Fruit fly (Drosophila melanogaster) whole organism, prepupa: ENCODE measurements around the gene cnir.

Experiments
- Blimp-1 ChIP-seq: fragments of 200-800 bp; sonication (Bioruptor generic); optimal IDR thresholded peaks from 3 replicates; lab custom pipeline; 2017; ENCODE audit warnings: missing biosample characterization, missing genetic modification characterization, mild to moderate bottlenecking, moderate library complexity, missing genetic modification reagents
- CG10631 ChIP-seq: fragments of 200-800 bp; sonication (Bioruptor generic); optimal IDR thresholded peaks from 2 replicates; lab custom pipeline; 2016; ENCODE audit warnings: missing biosample characterization, missing genetic modification characterization
- CG10669 ChIP-seq: fragments of 200-800 bp; sonication (Bioruptor generic); optimal IDR thresholded peaks from 3 replicates; lab custom pipeline; 2018; ENCODE audit warnings: missing biosample characterization, mild to moderate bottlenecking, missing genetic modification characterization, moderate library complexity
- CG11294 ChIP-seq: fragments of 200-800 bp; sonication (Bioruptor generic); IDR thresholded peaks from 2 replicates; pipeline ENCODE4 v1.3.6; 2022; ENCODE audit warnings: missing biosample characterization, missing genetic modification characterization
- CG11762 ChIP-seq: fragments of 200-800 bp; sonication (Bioruptor generic); optimal IDR thresholded peaks from 3 replicates; lab custom pipeline; 2016; ENCODE audit warnings: missing biosample characterization, missing genetic modification characterization; ENCODE audit not compliant: insufficient read depth
- CG11902 ChIP-seq: fragments of 200-800 bp; sonication (Bioruptor generic); optimal IDR thresholded peaks from 3 replicates; lab custom pipeline; 2016; ENCODE audit warnings: missing biosample characterization, missing genetic modification characterization
- CG15336 ChIP-seq: fragments of 200-800 bp; sonication (Bioruptor generic); IDR thresholded peaks from 2 replicates; pipeline ENCODE4 v1.3.6; 2022; ENCODE audit warnings: missing biosample characterization, missing genetic modification characterization
- CG1621 ChIP-seq: fragments of 200-800 bp; sonication (Bioruptor generic); optimal IDR thresholded peaks from 3 replicates; lab custom pipeline; 2018; ENCODE audit warnings: missing biosample characterization, mild to moderate bottlenecking, missing genetic modification characterization
- CG16779 ChIP-seq: fragments of 200-800 bp; sonication (Bioruptor generic); optimal IDR thresholded peaks from 3 replicates; lab custom pipeline; 2017; ENCODE audit warnings: missing biosample characterization, mild to moderate bottlenecking, missing genetic modification characterization
- CG31627 ChIP-seq: fragments of 200-800 bp; sonication (Bioruptor generic); optimal IDR thresholded peaks from 3 replicates; lab custom pipeline; 2016; ENCODE audit warnings: missing biosample characterization, missing genetic modification characterization
- CG34406 ChIP-seq: fragments of 200-800 bp; sonication (Bioruptor generic); optimal IDR thresholded peaks from 3 replicates; lab custom pipeline; 2016; ENCODE audit warnings: missing biosample characterization, missing genetic modification characterization
- CG3919 ChIP-seq: fragments of 200-800 bp; sonication (Bioruptor generic); optimal IDR thresholded peaks from 3 replicates; lab custom pipeline; 2016; ENCODE audit warnings: missing biosample characterization, missing genetic modification characterization
- CG6163 ChIP-seq: fragments of 200-800 bp; sonication (Bioruptor generic); IDR thresholded peaks from 3 replicates; pipeline ENCODE4 v1.3.6; 2022; ENCODE audit warnings: missing biosample characterization, missing genetic modification characterization
- CG6792 ChIP-seq: fragments of 200-800 bp; sonication (Bioruptor generic); optimal IDR thresholded peaks from 3 replicates; lab custom pipeline; 2016; ENCODE audit warnings: missing biosample characterization, missing genetic modification characterization
- CG6808 ChIP-seq: fragments of 200-800 bp; sonication (Bioruptor generic); optimal IDR thresholded peaks from 3 replicates; lab custom pipeline; 2017; ENCODE audit warnings: missing biosample characterization, missing genetic modification characterization, mild to moderate bottlenecking, moderate library complexity, missing genetic modification reagents
- CG6854 ChIP-seq: fragments of 200-800 bp; sonication (Bioruptor generic); optimal IDR thresholded peaks from 2 replicates; lab custom pipeline; 2017; ENCODE audit warnings: missing biosample characterization, mild to moderate bottlenecking, missing genetic modification characterization
- CG7368 ChIP-seq: fragments of 200-800 bp; sonication (Bioruptor generic); optimal IDR thresholded peaks from 3 replicates; lab custom pipeline; 2016; ENCODE audit warnings: missing biosample characterization, missing genetic modification characterization
- CG8119 ChIP-seq: fragments of 200-800 bp; sonication (Bioruptor generic); IDR thresholded peaks from 3 replicates; pipeline ENCODE4 v1.3.6; 2022; ENCODE audit warnings: missing biosample characterization, missing genetic modification characterization
- CG9139 ChIP-seq: fragments of 200-800 bp; sonication (Bioruptor generic); optimal IDR thresholded peaks from 3 replicates; lab custom pipeline; 2017; ENCODE audit warnings: missing biosample characterization, mild to moderate bottlenecking, missing genetic modification characterization
- Eip78C ChIP-seq: fragments of 200-800 bp; sonication (Bioruptor generic); peaks from one replicate; lab custom pipeline; 2016; ENCODE audit warnings: missing biosample characterization, missing genetic modification characterization
- Eip93F ChIP-seq: fragments of 200-800 bp; sonication (Bioruptor generic); optimal IDR thresholded peaks from 2 replicates; lab custom pipeline; 2016; ENCODE audit warnings: missing biosample characterization, mild to moderate bottlenecking, missing genetic modification characterization
- Ets21C ChIP-seq: fragments of 200-800 bp; sonication (Bioruptor generic); optimal IDR thresholded peaks from 3 replicates; lab custom pipeline; 2016; ENCODE audit warnings: missing biosample characterization, missing genetic modification characterization
- Ets96B ChIP-seq: fragments of 200-800 bp; optimal IDR thresholded peaks from 2 replicates; lab custom pipeline; 2019; ENCODE audit warnings: missing biosample characterization, mild to moderate bottlenecking, missing genetic modification characterization, moderate library complexity
- Gug ChIP-seq: fragments of 200-800 bp; sonication (Bioruptor generic); IDR thresholded peaks from 2 replicates; pipeline ENCODE4 v1.3.6; 2022; ENCODE audit warnings: missing biosample characterization, missing genetic modification characterization
- Hr38 ChIP-seq: sonication (Bioruptor generic); optimal IDR thresholded peaks from 2 replicates; lab custom pipeline; 2016; ENCODE audit warnings: missing biosample characterization, missing genetic modification characterization
- Hr39 ChIP-seq: fragments of 200-800 bp; sonication (Bioruptor generic); optimal IDR thresholded peaks from 2 replicates; lab custom pipeline; 2016; ENCODE audit warnings: missing biosample characterization, missing genetic modification characterization
- Hr4 ChIP-seq: fragments of 200-800 bp; sonication (Bioruptor generic); optimal IDR thresholded peaks from 3 replicates; lab custom pipeline; 2016; ENCODE audit warnings: missing biosample characterization, missing genetic modification characterization
- Lpt ChIP-seq: fragments of 200-800 bp; sonication (Bioruptor generic); optimal IDR thresholded peaks from 3 replicates; lab custom pipeline; 2016; ENCODE audit warnings: missing biosample characterization, missing genetic modification characterization
- Met ChIP-seq: fragments of 200-800 bp; sonication (Bioruptor generic); optimal IDR thresholded peaks from 3 replicates; lab custom pipeline; 2016; ENCODE audit warnings: missing biosample characterization, missing genetic modification characterization
- Smox ChIP-seq: fragments of 200-800 bp; sonication (Bioruptor generic); optimal IDR thresholded peaks from 3 replicates; lab custom pipeline; 2016; ENCODE audit warnings: missing biosample characterization, missing genetic modification characterization
- Sox102F ChIP-seq: fragments of 200-800 bp; sonication (Bioruptor generic); optimal IDR thresholded peaks from 2 replicates; lab custom pipeline; 2016; ENCODE audit warnings: missing biosample characterization, mild to moderate bottlenecking, missing genetic modification characterization
- Sox14 ChIP-seq: fragments of 200-800 bp; sonication (Bioruptor generic); optimal IDR thresholded peaks from 3 replicates; lab custom pipeline; 2016; ENCODE audit warnings: missing biosample characterization, missing genetic modification characterization
- Sox15 ChIP-seq: fragments of 200-800 bp; sonication (Bioruptor generic); optimal IDR thresholded peaks from 3 replicates; lab custom pipeline; 2016; ENCODE audit warnings: missing biosample characterization, missing genetic modification characterization
- achi ChIP-seq: fragments of 200-800 bp; sonication (Bioruptor generic); optimal IDR thresholded peaks from 3 replicates; lab custom pipeline; 2016; ENCODE audit warnings: missing biosample characterization, missing genetic modification characterization
- acj6 ChIP-seq: fragments of 200-800 bp; sonication (Bioruptor generic); optimal IDR thresholded peaks from 3 replicates; lab custom pipeline; 2016; ENCODE audit warnings: missing biosample characterization, missing genetic modification characterization
- cyc ChIP-seq: fragments of 200-800 bp; sonication (Bioruptor generic); optimal IDR thresholded peaks from 3 replicates; lab custom pipeline; 2016; ENCODE audit warnings: missing biosample characterization, missing genetic modification characterization
- dac ChIP-seq: fragments of 200-800 bp; sonication (Bioruptor generic); optimal IDR thresholded peaks from 2 replicates; lab custom pipeline; 2017; ENCODE audit warnings: missing biosample characterization, mild to moderate bottlenecking, missing genetic modification characterization
- dsx ChIP-seq: fragments of 200-800 bp; optimal IDR thresholded peaks from 3 replicates; lab custom pipeline; 2019; ENCODE audit warnings: missing biosample characterization, mild to moderate bottlenecking, missing genetic modification characterization, moderate library complexity; ENCODE audit not compliant: poor library complexity, severe bottlenecking
- eg ChIP-seq: fragments of 200-800 bp; sonication (Bioruptor generic); IDR thresholded peaks from 3 replicates; pipeline ENCODE4 v1.3.6; 2022; ENCODE audit warnings: missing biosample characterization, missing genetic modification characterization
- esn ChIP-seq: fragments of 200-800 bp; sonication (Bioruptor generic); optimal IDR thresholded peaks from 2 replicates; lab custom pipeline; 2016; ENCODE audit warnings: missing biosample characterization, mild to moderate bottlenecking, missing genetic modification characterization, moderate library complexity
- fd59A ChIP-seq: fragments of 200-800 bp; sonication (Bioruptor generic); optimal IDR thresholded peaks from 2 replicates; lab custom pipeline; 2017; ENCODE audit warnings: missing biosample characterization, mild to moderate bottlenecking, missing genetic modification characterization, missing genetic modification reagents
- fd85E ChIP-seq: fragments of 200-800 bp; sonication (Bioruptor generic); optimal IDR thresholded peaks from 3 replicates; lab custom pipeline; 2016; ENCODE audit warnings: missing biosample characterization, missing genetic modification characterization
- fkh ChIP-seq: fragments of 200-800 bp; sonication (Bioruptor generic); optimal IDR thresholded peaks from 3 replicates; lab custom pipeline; 2017; ENCODE audit warnings: missing biosample characterization, mild to moderate bottlenecking, missing genetic modification characterization, moderate library complexity
- lz ChIP-seq: fragments of 200-800 bp; sonication (Bioruptor generic); optimal IDR thresholded peaks from 3 replicates; lab custom pipeline; 2016; ENCODE audit warnings: missing biosample characterization, missing genetic modification characterization
- net ChIP-seq: fragments of 200-800 bp; sonication (Bioruptor generic); optimal IDR thresholded peaks from 3 replicates; lab custom pipeline; 2016; ENCODE audit warnings: missing biosample characterization, missing genetic modification characterization
- pdm3 ChIP-seq: fragments of 200-800 bp; sonication (Bioruptor generic); optimal IDR thresholded peaks from 3 replicates; lab custom pipeline; 2016; ENCODE audit warnings: missing biosample characterization, missing genetic modification characterization
- salr ChIP-seq, 2 experiments: fragments of 200-800 bp; sonication (Bioruptor generic); optimal IDR thresholded peaks; 3 replicates each; lab custom pipeline; 2016 to 2018; ENCODE audit warnings: missing biosample characterization in 2 of 2, missing genetic modification characterization in 2 of 2, mild to moderate bottlenecking in 1 of 2
- spab ChIP-seq: fragments of 200-800 bp; sonication (Bioruptor generic); optimal IDR thresholded peaks from 2 replicates; lab custom pipeline; 2017; ENCODE audit warnings: missing biosample characterization, mild to moderate bottlenecking, missing genetic modification characterization, missing genetic modification reagents
- ss ChIP-seq, 2 experiments: fragments of 200-800 bp; sonication (Bioruptor generic); optimal IDR thresholded peaks; 2 replicates in 1 of 2; 3 replicates in 1 of 2; lab custom pipeline; 2017 to 2018; ENCODE audit warnings: mild to moderate bottlenecking in 2 of 2, missing biosample characterization in 2 of 2, missing genetic modification characterization in 2 of 2, moderate library complexity in 1 of 2
- svp ChIP-seq: fragments of 200-800 bp; sonication (Bioruptor generic); peaks from one replicate; lab custom pipeline; 2016; ENCODE audit warnings: missing biosample characterization, missing genetic modification characterization
- topi ChIP-seq: fragments of 200-800 bp; sonication (Bioruptor generic); optimal IDR thresholded peaks from 3 replicates; lab custom pipeline; 2016; ENCODE audit warnings: missing biosample characterization, missing genetic modification characterization
- vri ChIP-seq: fragments of 200-800 bp; sonication (Bioruptor generic); optimal IDR thresholded peaks from 3 replicates; lab custom pipeline; 2016; ENCODE audit warnings: missing biosample characterization, mild to moderate bottlenecking, missing genetic modification characterization

Gene cnir

dm6 chr2L:3004601-3005000 lies 35.0 kb downstream of the cnir start:
- TF ChIP-seq ss (GFP tag; optimal IDR thresholded peaks at IDR 0.05; lab: Kevin White, UChicago) = peak; percentile 27 to 38
- peak; percentile 55 for TF ChIP-seq Smox
- peak; percentile 41 for TF ChIP-seq dsx
- peak; percentile 22 for TF ChIP-seq CG10669 (GFP tag; lab: Kevin White, UChicago)
- TF ChIP-seq Hr4 = no peak
- peak; percentile 23 for TF ChIP-seq pdm3 (GFP tag; lab: Kevin White, UChicago)
- peak; percentile 58 for TF ChIP-seq CG34406 (GFP tag; lab: Kevin White, UChicago)
- TF ChIP-seq CG16779 = no peak
- peak; percentile 51 for TF ChIP-seq Sox102F
- TF ChIP-seq salr (GFP tag; optimal IDR thresholded peaks at IDR 0.05; lab: Kevin White, UChicago) = peak in 1 of 2 experiments; percentile 31
- TF ChIP-seq CG7368 = peak; percentile 21
- peak; percentile 2 for TF ChIP-seq Sox15 (GFP tag; lab: Kevin White, UChicago)
- peak; percentile 59 for TF ChIP-seq Met (GFP tag; lab: Kevin White, UChicago)
- TF ChIP-seq fd59A (GFP tag; lab: Kevin White, UChicago) = peak; percentile 37
- TF ChIP-seq Eip93F (GFP tag; lab: Kevin White, UChicago) = no peak
- TF ChIP-seq lz (GFP tag; lab: Kevin White, UChicago) = peak; percentile 28
- peak; percentile 76 for TF ChIP-seq esn
- TF ChIP-seq cyc (GFP tag; lab: Kevin White, UChicago) = peak; percentile 49
- no peak for TF ChIP-seq fkh
- peak; percentile 60 for TF ChIP-seq CG6808
- TF ChIP-seq CG11902 (GFP tag; lab: Kevin White, UChicago) = peak; percentile 11
- peak; percentile 40 for TF ChIP-seq acj6 (GFP tag; lab: Kevin White, UChicago)
- TF ChIP-seq CG6792 = peak; percentile 53
- peak; percentile 47 for TF ChIP-seq CG31627
- TF ChIP-seq Hr38 (GFP tag; lab: Kevin White, UChicago) = no peak
- TF ChIP-seq Lpt (GFP tag; lab: Kevin White, UChicago) = no peak
- peak; percentile 19 for TF ChIP-seq achi (GFP tag; lab: Kevin White, UChicago)
- TF ChIP-seq CG6163 (GFP tag; lab: Robert Waterston, UW) = peak; percentile 66
- TF ChIP-seq CG11294 (GFP tag; lab: Robert Waterston, UW) = no peak
- TF ChIP-seq spab (GFP tag; lab: Kevin White, UChicago) = peak; percentile 17
- peak; percentile 52 for TF ChIP-seq Hr39 (GFP tag; lab: Kevin White, UChicago)
- TF ChIP-seq eg (GFP tag; lab: Robert Waterston, UW) = no peak
- TF ChIP-seq dac = no peak
- no peak for TF ChIP-seq fd85E (GFP tag; lab: Kevin White, UChicago)
- peak; percentile 22 for TF ChIP-seq CG6854 (GFP tag; lab: Kevin White, UChicago)
- peak; percentile 48 for TF ChIP-seq Ets96B
- peak; percentile 29 for TF ChIP-seq topi (GFP tag; lab: Kevin White, UChicago)
- peak; percentile 16 for TF ChIP-seq Ets21C (GFP tag; lab: Kevin White, UChicago)
- no peak for TF ChIP-seq Blimp-1
- peak; percentile 27 for TF ChIP-seq net (GFP tag; lab: Kevin White, UChicago)
- TF ChIP-seq vri (GFP tag; lab: Kevin White, UChicago) = peak; percentile 7
- TF ChIP-seq CG3919 (GFP tag; lab: Kevin White, UChicago) = peak; percentile 65
- peak; percentile 19 for TF ChIP-seq Sox14 (GFP tag; lab: Kevin White, UChicago)
- TF ChIP-seq CG8119 (GFP tag; lab: Robert Waterston, UW) = no peak
- TF ChIP-seq CG1621 (tag; lab: Kevin White, UChicago) = peak; percentile 15
- peak; percentile 83 for TF ChIP-seq Eip78C (GFP tag; lab: Kevin White, UChicago)
- no peak for TF ChIP-seq CG11762 (GFP tag; lab: Kevin White, UChicago)
- TF ChIP-seq Gug (GFP tag; lab: Robert Waterston, UW) = no peak
- peak; percentile 52 for TF ChIP-seq CG10631 (GFP tag; lab: Kevin White, UChicago)
- TF ChIP-seq CG15336 (GFP tag; lab: Robert Waterston, UW) = no peak
- peak; percentile 25 for TF ChIP-seq CG9139
- peak; percentile 84 for TF ChIP-seq svp (GFP tag; lab: Kevin White, UChicago)
